Fruit fly (Drosophila melanogaster) whole organism, wandering third instar larva: ENCODE results near the gene alpha-Man-IIa.

ENCODE experiments used
- dsf ChIP-seq: sonication (Bioruptor generic); optimal IDR thresholded peaks from 2 replicates; lab custom pipeline; 2016; ENCODE audit warnings: missing biosample characterization, missing genetic modification characterization, borderline replicate concordance
- pan ChIP-seq: fragments of >200 bp; optimal IDR thresholded peaks from 2 replicates; lab custom pipeline; 2017
- usp ChIP-seq: fragments of >200 bp; optimal IDR thresholded peaks from 2 replicates; lab custom pipeline; 2017; ENCODE audit warnings: missing biosample characterization, missing genetic modification characterization

dm6 chr3R:9450672-9451071 lies 38.3 kb downstream of the alpha-Man-IIa start:
- TF ChIP-seq pan, result no peak
- TF ChIP-seq dsf (GFP tag; lab: Kevin White, UChicago), result no peak
- no peak for TF ChIP-seq usp (GFP tag; lab: Kevin White, UChicago)
